Fruit fly (Drosophila melanogaster): Measurements from ENCODE around the gene Kif19A.

The Kif19A gene

dm6 chr3R:14088157-14088556, 30.1 kb downstream of the Kif19A start:
- TF ChIP-seq cad (GFP tag; optimal IDR thresholded peaks at IDR 0.05) (no peak), nom (GFP tag; optimal IDR thresholded peaks at IDR 0.05) (peak; percentile 55), sens (GFP tag) (peak; percentile 1), Dp (GFP tag; optimal IDR thresholded peaks at IDR 0.05) (no peak), z (GFP tag; IDR thresholded peaks at IDR 0.05) (peak; percentile 73; the same call in 1 of the 3 replicates)

dm6 chr3R:14085555-14085954, 32.7 kb downstream of the Kif19A start:
- no peak for TF ChIP-seq gsb (GFP tag; IDR thresholded peaks at IDR 0.05)
- peak; percentile 36; the same call in 1 of the 3 replicates for TF ChIP-seq row (GFP tag; IDR thresholded peaks at IDR 0.05)
- TF ChIP-seq crp (GFP tag; optimal IDR thresholded peaks at IDR 0.05) = no peak
- peak; percentile 15 for TF ChIP-seq sens (GFP tag)
- peak; percentile 34 for TF ChIP-seq mirr (GFP tag; optimal IDR thresholded peaks at IDR 0.05)
- no peak for TF ChIP-seq Sry-β (GFP tag; optimal IDR thresholded peaks at IDR 0.05)
- TF ChIP-seq CG11560 (tag; IDR thresholded peaks at IDR 0.05) = no peak
- TF ChIP-seq scrt (GFP tag; optimal IDR thresholded peaks at IDR 0.05) = peak; percentile 91
- peak; percentile 32 for TF ChIP-seq oc (tag; optimal IDR thresholded peaks at IDR 0.05)
- TF ChIP-seq CG7556 (GFP tag; optimal IDR thresholded peaks at IDR 0.05) = peak; percentile 14
- no peak for TF ChIP-seq grau (tag; optimal IDR thresholded peaks at IDR 0.05)
- TF ChIP-seq Med (GFP tag) = peak; percentile 7
- peak; percentile 49 for TF ChIP-seq abd-A (tag; optimal IDR thresholded peaks at IDR 0.05)

- TF ChIP-seq az2 (GFP tag; optimal IDR thresholded peaks at IDR 0.05) = no peak
- TF ChIP-seq Dfd (GFP tag; optimal IDR thresholded peaks at IDR 0.05) = peak in 1 of 2 experiments; percentile 59
- TF ChIP-seq trem (tag; optimal IDR thresholded peaks at IDR 0.05) = no peak
Measured at dm6 chr3R:14081526-14081925, 36.7 kb downstream of the Kif19A start.

dm6 chr3R:14077026-14077425, 41.2 kb downstream of the Kif19A start:
- TF ChIP-seq nmo (GFP tag; optimal IDR thresholded peaks at IDR 0.05) = peak; percentile 23
- TF ChIP-seq CG2712 (tag; optimal IDR thresholded peaks at IDR 0.05) = no peak
- peak; percentile 53; the same call in 1 of the 3 replicates for TF ChIP-seq H15 (GFP tag; IDR thresholded peaks at IDR 0.05)
- TF ChIP-seq CG10209 (GFP tag; optimal IDR thresholded peaks at IDR 0.05) = peak; percentile 9
- peak; percentile 56; the same call in 1 of the 2 replicates for TF ChIP-seq Ada2b (GFP tag; IDR thresholded peaks at IDR 0.05)
- peak; percentile 36 for TF ChIP-seq CG18599 (GFP tag; optimal IDR thresholded peaks at IDR 0.05)
- TF ChIP-seq CG10431 (GFP tag; optimal IDR thresholded peaks at IDR 0.05) = no peak
- no peak for TF ChIP-seq Lpt (GFP tag; optimal IDR thresholded peaks at IDR 0.05)
- 0 out of 2 replicates have a peak, but pooled peaks have one; percentile 6 for TF ChIP-seq ham (GFP tag; IDR thresholded peaks at IDR 0.05)
- peak; percentile 69 for TF ChIP-seq Drgx (GFP tag; IDR thresholded peaks at IDR 0.05)
- TF ChIP-seq Bdp1 (GFP tag; optimal IDR thresholded peaks at IDR 0.05) = no peak
- no peak for TF ChIP-seq Dfd (GFP tag; optimal IDR thresholded peaks at IDR 0.05)
- TF ChIP-seq CG11247 (GFP tag; IDR thresholded peaks at IDR 0.05) = peak; percentile 66; the same call in 1 of the 2 replicates
- peak; percentile 31 for TF ChIP-seq ATbp (GFP tag; optimal IDR thresholded peaks at IDR 0.05)
- 0 out of 3 replicates have a peak, but pooled peaks have one; percentile 4 for TF ChIP-seq C15 (GFP tag; IDR thresholded peaks at IDR 0.05)
- no peak for TF ChIP-seq pan (optimal IDR thresholded peaks at IDR 0.05)
- peak in 1 of 2 experiments; percentile 73 for TF ChIP-seq pan (GFP tag; optimal IDR thresholded peaks at IDR 0.05 in 1 of 2, IDR thresholded peaks at IDR 0.05 in 1 of 2)
- no peak for TF ChIP-seq CG1792 (GFP tag; optimal IDR thresholded peaks at IDR 0.05)
- TF ChIP-seq ase (GFP tag; IDR thresholded peaks at IDR 0.05) = peak; percentile 57; the same call in 2 of the 3 replicates
- no peak for TF ChIP-seq CG9437 (GFP tag; optimal IDR thresholded peaks at IDR 0.05)
- TF ChIP-seq CG7839 (tag; optimal IDR thresholded peaks at IDR 0.05) = peak; percentile 49
- TF ChIP-seq Optix (GFP tag; IDR thresholded peaks at IDR 0.05) = 0 out of 3 replicates have a peak, but pooled peaks have one; percentile 33
- TF ChIP-seq CG15696 (tag; optimal IDR thresholded peaks at IDR 0.05) = no peak
- TF ChIP-seq CG17612 (GFP tag; IDR thresholded peaks at IDR 0.05) = 0 out of 2 replicates have a peak, but pooled peaks have one; percentile 32
- peak; percentile 34 for TF ChIP-seq CG13424 (tag; optimal IDR thresholded peaks at IDR 0.05)
- TF ChIP-seq CG15514 (GFP tag; optimal IDR thresholded peaks at IDR 0.05) = peak; percentile 10
- TF ChIP-seq grau (tag; optimal IDR thresholded peaks at IDR 0.05) = peak; percentile 21
- no peak for TF ChIP-seq tna (GFP tag; IDR thresholded peaks at IDR 0.05; ENCODE audit: partially characterized antibody)
